Worm (Caenorhabditis elegans): Measurements from ENCODE around the gene D1086.17.

- no peak for TF ChIP-seq ztf-4 (tag; optimal IDR thresholded peaks at IDR 0.05)
- no peak for TF ChIP-seq nhr-77 (tag; optimal IDR thresholded peaks at IDR 0.05)
- no peak for TF ChIP-seq ceh-82 (tag; optimal IDR thresholded peaks at IDR 0.05)
- no peak for TF ChIP-seq fos-1 (tag; optimal IDR thresholded peaks at IDR 0.05)
- TF ChIP-seq F13H6.1 (tag; optimal IDR thresholded peaks at IDR 0.05): no peak
- TF ChIP-seq nhr-25 (tag; optimal IDR thresholded peaks at IDR 0.05): no peak
- TF ChIP-seq snpc-4 (tag; optimal IDR thresholded peaks at IDR 0.05): no peak
- no peak for TF ChIP-seq lsy-2 (tag; optimal IDR thresholded peaks at IDR 0.05)
- no peak for TF ChIP-seq unc-62 (GFP tag; optimal IDR thresholded peaks at IDR 0.05)
- no peak for TF ChIP-seq lin-39 (tag; optimal IDR thresholded peaks at IDR 0.05)
- no peak for TF ChIP-seq lin-11 (tag; optimal IDR thresholded peaks at IDR 0.05)
- TF ChIP-seq nhr-11 (tag; optimal IDR thresholded peaks at IDR 0.05): no peak
- TF ChIP-seq ztf-11 (tag; optimal IDR thresholded peaks at IDR 0.05): no peak
These were observed 53.0 kb downstream of the D1086.17 start for ce11 chrV:14120674-14121073.

Data from whole organism, L2 larva.